Fruit fly (Drosophila melanogaster) whole organism, prepupa: Measurements from ENCODE around the gene Hydr2.
A peak's percentile ranks its signal among the peaks of the same experiment; 100 is the strongest.

Experiments
- Blimp-1 ChIP-seq: fragments of 200-800 bp; sonication (Bioruptor generic); optimal IDR thresholded peaks from 3 replicates; lab custom pipeline; 2017; ENCODE audit warnings: missing biosample characterization, missing genetic modification characterization, mild to moderate bottlenecking, moderate library complexity, missing genetic modification reagents
- CG10631 ChIP-seq: fragments of 200-800 bp; sonication (Bioruptor generic); optimal IDR thresholded peaks from 2 replicates; lab custom pipeline; 2016; ENCODE audit warnings: missing biosample characterization, missing genetic modification characterization
- CG10669 ChIP-seq: fragments of 200-800 bp; sonication (Bioruptor generic); optimal IDR thresholded peaks from 3 replicates; lab custom pipeline; 2018; ENCODE audit warnings: missing biosample characterization, mild to moderate bottlenecking, missing genetic modification characterization, moderate library complexity
- CG11294 ChIP-seq: fragments of 200-800 bp; sonication (Bioruptor generic); IDR thresholded peaks from 2 replicates; pipeline ENCODE4 v1.3.6; 2022; ENCODE audit warnings: missing biosample characterization, missing genetic modification characterization
- CG11762 ChIP-seq: fragments of 200-800 bp; sonication (Bioruptor generic); optimal IDR thresholded peaks from 3 replicates; lab custom pipeline; 2016; ENCODE audit warnings: missing biosample characterization, missing genetic modification characterization; ENCODE audit not compliant: insufficient read depth
- CG15336 ChIP-seq: fragments of 200-800 bp; sonication (Bioruptor generic); IDR thresholded peaks from 2 replicates; pipeline ENCODE4 v1.3.6; 2022; ENCODE audit warnings: missing biosample characterization, missing genetic modification characterization
- CG1621 ChIP-seq: fragments of 200-800 bp; sonication (Bioruptor generic); optimal IDR thresholded peaks from 3 replicates; lab custom pipeline; 2018; ENCODE audit warnings: missing biosample characterization, mild to moderate bottlenecking, missing genetic modification characterization
- CG16779 ChIP-seq: fragments of 200-800 bp; sonication (Bioruptor generic); optimal IDR thresholded peaks from 3 replicates; lab custom pipeline; 2017; ENCODE audit warnings: missing biosample characterization, mild to moderate bottlenecking, missing genetic modification characterization
- CG3032 ChIP-seq: fragments of 200-800 bp; optimal IDR thresholded peaks from 2 replicates; lab custom pipeline; 2019; ENCODE audit warnings: missing biosample characterization, mild to moderate bottlenecking, missing genetic modification characterization, moderate library complexity
- CG31627 ChIP-seq: fragments of 200-800 bp; sonication (Bioruptor generic); optimal IDR thresholded peaks from 3 replicates; lab custom pipeline; 2016; ENCODE audit warnings: missing biosample characterization, missing genetic modification characterization
- CG32006 ChIP-seq: fragments of 200-800 bp; sonication (Bioruptor generic); optimal IDR thresholded peaks from 3 replicates; lab custom pipeline; 2017; ENCODE audit warnings: missing biosample characterization, mild to moderate bottlenecking, missing genetic modification characterization
- CG34406 ChIP-seq: fragments of 200-800 bp; sonication (Bioruptor generic); optimal IDR thresholded peaks from 3 replicates; lab custom pipeline; 2016; ENCODE audit warnings: missing biosample characterization, missing genetic modification characterization
- CG3919 ChIP-seq: fragments of 200-800 bp; sonication (Bioruptor generic); optimal IDR thresholded peaks from 3 replicates; lab custom pipeline; 2016; ENCODE audit warnings: missing biosample characterization, missing genetic modification characterization
- CG4318 ChIP-seq: fragments of 200-800 bp; sonication (Bioruptor generic); optimal IDR thresholded peaks from 3 replicates; lab custom pipeline; 2017; ENCODE audit warnings: missing biosample characterization, mild to moderate bottlenecking, missing genetic modification characterization
- CG6163 ChIP-seq: fragments of 200-800 bp; sonication (Bioruptor generic); IDR thresholded peaks from 3 replicates; pipeline ENCODE4 v1.3.6; 2022; ENCODE audit warnings: missing biosample characterization, missing genetic modification characterization
- CG6276 ChIP-seq: fragments of 200-800 bp; sonication (Bioruptor generic); optimal IDR thresholded peaks from 2 replicates; lab custom pipeline; 2017; ENCODE audit warnings: missing biosample characterization, mild to moderate bottlenecking, missing genetic modification characterization
- CG6792 ChIP-seq: fragments of 200-800 bp; sonication (Bioruptor generic); optimal IDR thresholded peaks from 3 replicates; lab custom pipeline; 2016; ENCODE audit warnings: missing biosample characterization, missing genetic modification characterization
- CG6808 ChIP-seq: fragments of 200-800 bp; sonication (Bioruptor generic); optimal IDR thresholded peaks from 3 replicates; lab custom pipeline; 2017; ENCODE audit warnings: missing biosample characterization, missing genetic modification characterization, mild to moderate bottlenecking, moderate library complexity, missing genetic modification reagents
- CG7368 ChIP-seq: fragments of 200-800 bp; sonication (Bioruptor generic); optimal IDR thresholded peaks from 3 replicates; lab custom pipeline; 2016; ENCODE audit warnings: missing biosample characterization, missing genetic modification characterization
- CG8119 ChIP-seq: fragments of 200-800 bp; sonication (Bioruptor generic); IDR thresholded peaks from 3 replicates; pipeline ENCODE4 v1.3.6; 2022; ENCODE audit warnings: missing biosample characterization, missing genetic modification characterization
- CG8319 ChIP-seq: fragments of 200-800 bp; sonication (Bioruptor generic); optimal IDR thresholded peaks from 3 replicates; lab custom pipeline; 2016; ENCODE audit warnings: missing biosample characterization, missing genetic modification characterization
- CG8632 ChIP-seq: fragments of 200-800 bp; sonication (Bioruptor generic); optimal IDR thresholded peaks from 3 replicates; lab custom pipeline; 2016; ENCODE audit warnings: missing biosample characterization, missing genetic modification characterization
- CG9139 ChIP-seq: fragments of 200-800 bp; sonication (Bioruptor generic); optimal IDR thresholded peaks from 3 replicates; lab custom pipeline; 2017; ENCODE audit warnings: missing biosample characterization, mild to moderate bottlenecking, missing genetic modification characterization
- Eip75B ChIP-seq: fragments of 200-800 bp; sonication (Bioruptor generic); optimal IDR thresholded peaks from 3 replicates; lab custom pipeline; 2016; ENCODE audit warnings: missing biosample characterization, missing genetic modification characterization
- Eip78C ChIP-seq: fragments of 200-800 bp; sonication (Bioruptor generic); peaks from one replicate; lab custom pipeline; 2016; ENCODE audit warnings: missing biosample characterization, missing genetic modification characterization
- Eip93F ChIP-seq: fragments of 200-800 bp; sonication (Bioruptor generic); optimal IDR thresholded peaks from 2 replicates; lab custom pipeline; 2016; ENCODE audit warnings: missing biosample characterization, mild to moderate bottlenecking, missing genetic modification characterization
- Ets96B ChIP-seq: fragments of 200-800 bp; optimal IDR thresholded peaks from 2 replicates; lab custom pipeline; 2019; ENCODE audit warnings: missing biosample characterization, mild to moderate bottlenecking, missing genetic modification characterization, moderate library complexity
- Gug ChIP-seq: fragments of 200-800 bp; sonication (Bioruptor generic); IDR thresholded peaks from 2 replicates; pipeline ENCODE4 v1.3.6; 2022; ENCODE audit warnings: missing biosample characterization, missing genetic modification characterization
- Hr39 ChIP-seq: fragments of 200-800 bp; sonication (Bioruptor generic); optimal IDR thresholded peaks from 2 replicates; lab custom pipeline; 2016; ENCODE audit warnings: missing biosample characterization, missing genetic modification characterization
- Met ChIP-seq: fragments of 200-800 bp; sonication (Bioruptor generic); optimal IDR thresholded peaks from 3 replicates; lab custom pipeline; 2016; ENCODE audit warnings: missing biosample characterization, missing genetic modification characterization
- OdsH ChIP-seq: fragments of 200-800 bp; sonication (Bioruptor generic); optimal IDR thresholded peaks from 3 replicates; lab custom pipeline; 2016; ENCODE audit warnings: missing biosample characterization, missing genetic modification characterization
- Smox ChIP-seq: fragments of 200-800 bp; sonication (Bioruptor generic); optimal IDR thresholded peaks from 3 replicates; lab custom pipeline; 2016; ENCODE audit warnings: missing biosample characterization, missing genetic modification characterization
- Sox102F ChIP-seq: fragments of 200-800 bp; sonication (Bioruptor generic); optimal IDR thresholded peaks from 2 replicates; lab custom pipeline; 2016; ENCODE audit warnings: missing biosample characterization, mild to moderate bottlenecking, missing genetic modification characterization
- Sox14 ChIP-seq: fragments of 200-800 bp; sonication (Bioruptor generic); optimal IDR thresholded peaks from 3 replicates; lab custom pipeline; 2016; ENCODE audit warnings: missing biosample characterization, missing genetic modification characterization
- achi ChIP-seq: fragments of 200-800 bp; sonication (Bioruptor generic); optimal IDR thresholded peaks from 3 replicates; lab custom pipeline; 2016; ENCODE audit warnings: missing biosample characterization, missing genetic modification characterization
- acj6 ChIP-seq: fragments of 200-800 bp; sonication (Bioruptor generic); optimal IDR thresholded peaks from 3 replicates; lab custom pipeline; 2016; ENCODE audit warnings: missing biosample characterization, missing genetic modification characterization
- cyc ChIP-seq: fragments of 200-800 bp; sonication (Bioruptor generic); optimal IDR thresholded peaks from 3 replicates; lab custom pipeline; 2016; ENCODE audit warnings: missing biosample characterization, missing genetic modification characterization
- dac ChIP-seq: fragments of 200-800 bp; sonication (Bioruptor generic); optimal IDR thresholded peaks from 2 replicates; lab custom pipeline; 2017; ENCODE audit warnings: missing biosample characterization, mild to moderate bottlenecking, missing genetic modification characterization
- dsx ChIP-seq: fragments of 200-800 bp; optimal IDR thresholded peaks from 3 replicates; lab custom pipeline; 2019; ENCODE audit warnings: missing biosample characterization, mild to moderate bottlenecking, missing genetic modification characterization, moderate library complexity; ENCODE audit not compliant: poor library complexity, severe bottlenecking
- eg ChIP-seq: fragments of 200-800 bp; sonication (Bioruptor generic); IDR thresholded peaks from 3 replicates; pipeline ENCODE4 v1.3.6; 2022; ENCODE audit warnings: missing biosample characterization, missing genetic modification characterization
- esn ChIP-seq: fragments of 200-800 bp; sonication (Bioruptor generic); optimal IDR thresholded peaks from 2 replicates; lab custom pipeline; 2016; ENCODE audit warnings: missing biosample characterization, mild to moderate bottlenecking, missing genetic modification characterization, moderate library complexity
- fd85E ChIP-seq: fragments of 200-800 bp; sonication (Bioruptor generic); optimal IDR thresholded peaks from 3 replicates; lab custom pipeline; 2016; ENCODE audit warnings: missing biosample characterization, missing genetic modification characterization
- fkh ChIP-seq: fragments of 200-800 bp; sonication (Bioruptor generic); optimal IDR thresholded peaks from 3 replicates; lab custom pipeline; 2017; ENCODE audit warnings: missing biosample characterization, mild to moderate bottlenecking, missing genetic modification characterization, moderate library complexity
- pdm3 ChIP-seq: fragments of 200-800 bp; sonication (Bioruptor generic); optimal IDR thresholded peaks from 3 replicates; lab custom pipeline; 2016; ENCODE audit warnings: missing biosample characterization, missing genetic modification characterization
- salr ChIP-seq, 2 experiments: fragments of 200-800 bp; sonication (Bioruptor generic); optimal IDR thresholded peaks; 3 replicates each; lab custom pipeline; 2016 to 2018; ENCODE audit warnings: missing biosample characterization in 2 of 2, missing genetic modification characterization in 2 of 2, mild to moderate bottlenecking in 1 of 2
- spab ChIP-seq: fragments of 200-800 bp; sonication (Bioruptor generic); optimal IDR thresholded peaks from 2 replicates; lab custom pipeline; 2017; ENCODE audit warnings: missing biosample characterization, mild to moderate bottlenecking, missing genetic modification characterization, missing genetic modification reagents
- ss ChIP-seq, 2 experiments: fragments of 200-800 bp; sonication (Bioruptor generic); optimal IDR thresholded peaks; 2 replicates in 1 of 2; 3 replicates in 1 of 2; lab custom pipeline; 2017 to 2018; ENCODE audit warnings: mild to moderate bottlenecking in 2 of 2, missing biosample characterization in 2 of 2, missing genetic modification characterization in 2 of 2, moderate library complexity in 1 of 2
- svp ChIP-seq: fragments of 200-800 bp; sonication (Bioruptor generic); peaks from one replicate; lab custom pipeline; 2016; ENCODE audit warnings: missing biosample characterization, missing genetic modification characterization
- vri ChIP-seq: fragments of 200-800 bp; sonication (Bioruptor generic); optimal IDR thresholded peaks from 3 replicates; lab custom pipeline; 2016; ENCODE audit warnings: missing biosample characterization, mild to moderate bottlenecking, missing genetic modification characterization

Gene Hydr2

DNA sequence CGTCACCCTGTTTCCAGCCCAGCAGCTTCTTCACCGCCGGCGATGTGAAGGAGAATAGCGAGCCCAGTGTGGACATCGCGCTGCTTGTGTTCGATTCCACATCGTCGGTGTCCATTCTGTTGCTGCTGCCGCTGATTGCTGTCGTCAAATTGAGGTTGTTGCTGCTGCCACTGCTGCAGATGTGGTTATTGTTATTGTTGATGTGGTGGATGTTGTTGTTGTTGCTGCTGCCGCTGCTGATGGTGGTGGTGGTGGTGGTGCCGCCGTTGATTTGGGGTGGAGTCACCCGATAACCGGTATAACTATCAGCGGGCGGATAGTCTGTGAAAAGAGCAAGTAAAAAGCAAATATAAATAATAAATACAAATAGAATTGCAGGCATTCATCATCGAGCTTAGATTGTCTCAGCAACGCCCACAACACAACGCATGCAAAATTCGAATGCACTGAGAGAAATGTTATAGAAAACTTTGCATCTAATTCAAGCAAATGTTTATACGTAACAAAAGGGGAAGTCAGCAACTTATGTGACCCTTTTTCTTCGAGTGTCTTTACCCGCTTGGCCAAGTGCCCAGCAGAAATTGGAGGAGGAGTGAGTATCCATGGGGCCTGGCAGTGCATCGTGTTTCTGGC lies 14.4 kb upstream of the Hydr2 start (continued):
- TF ChIP-seq CG15336 (GFP tag; lab: Robert Waterston, UW) (peak; percentile 58), CG10631 (no peak), Met (GFP tag; lab: Kevin White, UChicago) (no peak), eg (GFP tag; lab: Robert Waterston, UW) (peak; percentile 80), Eip78C (GFP tag; lab: Kevin White, UChicago) (peak; percentile 50), Hr39 (no peak), CG6808 (GFP tag; lab: Kevin White, UChicago) (no peak), CG11294 (GFP tag; lab: Robert Waterston, UW) (peak; percentile 51), Eip93F (GFP tag; lab: Kevin White, UChicago) (no peak), CG10669 (no peak), vri (GFP tag; lab: Kevin White, UChicago) (no peak), CG11762 (no peak), Gug (GFP tag; lab: Robert Waterston, UW) (peak; percentile 48; the same call in 1 of the 2 replicates), CG3032 (tag; lab: Kevin White, UChicago) (no peak), Blimp-1 (GFP tag; lab: Kevin White, UChicago) (no peak), Sox14 (GFP tag; lab: Kevin White, UChicago) (no peak), cyc (GFP tag; lab: Kevin White, UChicago) (no peak), Sox102F (GFP tag; lab: Kevin White, UChicago) (no peak), fkh (peak; percentile 8), CG6276 (GFP tag; lab: Kevin White, UChicago) (no peak), fd85E (GFP tag; lab: Kevin White, UChicago) (no peak), CG6792 (GFP tag; lab: Kevin White, UChicago) (no peak), CG6163 (GFP tag; lab: Robert Waterston, UW) (peak; percentile 48; the same call in 2 of the 3 replicates), CG4318 (GFP tag; lab: Kevin White, UChicago) (peak; percentile 15), CG8319 (GFP tag; lab: Kevin White, UChicago) (no peak), CG8119 (GFP tag; lab: Robert Waterston, UW) (peak; percentile 69; the same call in 2 of the 3 replicates), CG16779 (tag; lab: Kevin White, UChicago) (no peak), CG7368 (GFP tag; lab: Kevin White, UChicago) (no peak), CG34406 (GFP tag; lab: Kevin White, UChicago) (no peak), svp (GFP tag; lab: Kevin White, UChicago) (no peak), CG9139 (GFP tag; lab: Kevin White, UChicago) (no peak), CG3919 (no peak), spab (GFP tag; lab: Kevin White, UChicago) (no peak), achi (GFP tag; lab: Kevin White, UChicago) (peak; percentile 27), dac (peak; percentile 8), salr (GFP tag; optimal IDR thresholded peaks at IDR 0.05; lab: Kevin White, UChicago) (no peak), CG8632 (no peak), ss (GFP tag; optimal IDR thresholded peaks at IDR 0.05; lab: Kevin White, UChicago) (no peak)

DNA sequence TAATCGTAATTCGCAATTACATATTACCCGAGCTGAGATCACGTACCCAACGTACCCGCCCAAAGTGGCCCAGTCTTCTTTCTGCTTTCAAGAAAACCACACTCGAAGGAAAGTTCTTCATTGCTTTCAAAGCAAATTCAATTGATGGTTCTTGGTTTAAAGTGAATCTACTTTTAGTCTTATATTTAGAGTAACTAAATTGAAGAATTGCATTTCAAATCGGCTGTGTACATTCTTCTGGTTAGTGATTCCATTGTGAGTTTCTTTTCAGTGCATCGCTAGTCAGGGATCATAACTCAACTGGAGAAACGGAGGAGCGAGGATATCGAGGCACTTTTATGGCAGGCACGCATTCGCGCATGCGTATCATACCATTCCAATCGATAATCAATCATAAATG lies 11.8 kb upstream of the Hydr2 start:
- TF ChIP-seq pdm3 (GFP tag; lab: Kevin White, UChicago), result peak; percentile 38
- peak; percentile 5 for TF ChIP-seq cyc (GFP tag; lab: Kevin White, UChicago)
- TF ChIP-seq ss (GFP tag; optimal IDR thresholded peaks at IDR 0.05; lab: Kevin White, UChicago), result no peak
- peak; percentile 41 for TF ChIP-seq acj6 (GFP tag; lab: Kevin White, UChicago)
- 0 out of 3 replicates have a peak, but pooled peaks have one; percentile 7 for TF ChIP-seq CG6163 (GFP tag; lab: Robert Waterston, UW)
- TF ChIP-seq Eip75B (GFP tag; lab: Kevin White, UChicago), result peak; percentile 33
- TF ChIP-seq spab (GFP tag; lab: Kevin White, UChicago), result no peak
- TF ChIP-seq CG10631, result peak; percentile 42
- TF ChIP-seq OdsH, result peak; percentile 37
- TF ChIP-seq Smox (GFP tag; lab: Kevin White, UChicago), result peak; percentile 28
- TF ChIP-seq CG31627 (GFP tag; lab: Kevin White, UChicago), result peak; percentile 24
- TF ChIP-seq Gug (GFP tag; lab: Robert Waterston, UW), result 0 out of 2 replicates have a peak, but pooled peaks have one; percentile 15
- TF ChIP-seq fd85E (GFP tag; lab: Kevin White, UChicago), result no peak
- TF ChIP-seq Ets96B, result peak; percentile 14
- peak; percentile 9 for TF ChIP-seq Met (GFP tag; lab: Kevin White, UChicago)
- no peak for TF ChIP-seq dac
- TF ChIP-seq dsx, result no peak
- no peak for TF ChIP-seq Eip93F (GFP tag; lab: Kevin White, UChicago)
- peak; percentile 38 for TF ChIP-seq Sox14 (GFP tag; lab: Kevin White, UChicago)
- TF ChIP-seq esn (GFP tag; lab: Kevin White, UChicago), result peak; percentile 36
- peak; percentile 78 for TF ChIP-seq Eip78C (GFP tag; lab: Kevin White, UChicago)
- TF ChIP-seq CG1621 (tag; lab: Kevin White, UChicago), result no peak
- TF ChIP-seq CG32006, result peak; percentile 30
